Worm (Caenorhabditis elegans): Measurements from ENCODE around the gene dmsr-12.

DNA sequence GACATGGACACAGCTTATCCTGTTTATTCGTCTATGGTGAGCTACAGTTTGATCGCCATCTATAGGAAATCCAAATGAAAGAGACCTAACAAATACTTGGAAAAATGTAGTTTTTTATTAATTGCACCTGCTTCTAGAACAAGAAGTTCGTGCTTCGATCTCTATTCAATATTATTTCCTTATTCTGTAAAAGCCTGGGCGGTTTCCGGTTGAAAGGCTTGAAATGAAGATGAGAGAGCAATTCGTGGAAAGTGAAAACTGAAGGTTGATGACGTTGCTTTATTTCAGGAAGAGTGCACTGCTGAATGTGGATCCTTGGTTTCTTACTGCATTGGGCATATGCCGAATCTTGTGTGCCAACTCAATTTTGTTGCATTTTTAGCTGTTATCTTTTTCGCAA, 25.6 kb downstream of the dmsr-12 start:
- TF ChIP-seq K12H6.12 (tag; optimal IDR thresholded peaks at IDR 0.05) (no peak), tbp1 (GFP tag; optimal IDR thresholded peaks at IDR 0.05) (no peak), efl-1 (GFP tag; optimal IDR thresholded peaks at IDR 0.05) (no peak), madf-6 (GFP tag; IDR thresholded peaks at IDR 0.05) (no peak), him-1 (tag; optimal IDR thresholded peaks at IDR 0.05) (no peak), ekl-4 (GFP tag; IDR thresholded peaks at IDR 0.05) (no peak), pha-4 (tag; optimal IDR thresholded peaks at IDR 0.05) (no peak), Y56A3A.18 (GFP tag; IDR thresholded peaks at IDR 0.05) (no peak)
